Worm (Caenorhabditis elegans): ENCODE results near the gene hcf-1.
A peak's percentile ranks its signal among the peaks of the same experiment; 100 is the strongest.

Gene hcf-1

ce11 chrIV:7815683-7816183 lies 41.7 kb upstream of the hcf-1 start, which contains the start of gene cdgs-1 (continued):
- TF ChIP-seq fkh-10 (GFP tag; optimal IDR thresholded peaks at IDR 0.05) (peak; percentile 65), nhr-90 (tag; optimal IDR thresholded peaks at IDR 0.05; ENCODE audit: poor library complexity) (no peak), dpl-1 (GFP tag; optimal IDR thresholded peaks at IDR 0.05) (peak; percentile 36 to 41 (median 36)), unc-62 (GFP tag; optimal IDR thresholded peaks at IDR 0.05) (no peak), vab-15 (tag; optimal IDR thresholded peaks at IDR 0.05) (no peak)

- no peak for TF ChIP-seq unc-130 (tag; optimal IDR thresholded peaks at IDR 0.05)
- TF ChIP-seq zag-1 (tag; optimal IDR thresholded peaks at IDR 0.05) = no peak
- TF ChIP-seq fos-1 (tag; optimal IDR thresholded peaks at IDR 0.05) = no peak
- TF ChIP-seq ceh-82 (tag; optimal IDR thresholded peaks at IDR 0.05) = no peak
- no peak for TF ChIP-seq alr-1 (tag; optimal IDR thresholded peaks at IDR 0.05; ENCODE audit: borderline replicate concordance)
- TF ChIP-seq mep-1 (tag; optimal IDR thresholded peaks at IDR 0.05) = no peak
- TF ChIP-seq hpl-2 (GFP tag; optimal IDR thresholded peaks at IDR 0.05) = no peak
- no peak for TF ChIP-seq nhr-11 (tag; optimal IDR thresholded peaks at IDR 0.05)
- no peak for TF ChIP-seq grh-1 (GFP tag; IDR thresholded peaks at IDR 0.05)
Measured at ce11 chrIV:7812709-7813108, 38.6 kb upstream of the hcf-1 start, which contains the start of gene zgpa-1. zgpa-1 (minus strand) TSS chrIV:7812809.

- TF ChIP-seq efl-1 (optimal IDR thresholded peaks at IDR 0.05) = no peak
- peak in 1 of 2 experiments; percentile 53 for TF ChIP-seq efl-1 (GFP tag; optimal IDR thresholded peaks at IDR 0.05 in 1 of 2)
- TF ChIP-seq blmp-1 (tag; optimal IDR thresholded peaks at IDR 0.05) = peak; percentile 10
- TF ChIP-seq zip-4 (GFP tag; optimal IDR thresholded peaks at IDR 0.05) = no peak
- TF ChIP-seq lin-14 (GFP tag; optimal IDR thresholded peaks at IDR 0.05) = no peak
Measured at ce11 chrIV:7808583-7808982, 34.5 kb upstream of the hcf-1 start, which contains the start of gene C33H5.1. C33H5.1 (plus strand) TSS chrIV:7808912.

ce11 chrIV:7804740-7805139 lies 30.7 kb upstream of the hcf-1 start, which contains the start of gene C33H5.2:
C33H5.2 (plus strand) TSS chrIV:7805040.
- TF ChIP-seq blmp-1 (tag; optimal IDR thresholded peaks at IDR 0.05) (peak; percentile 37), tlp-1 (tag; optimal IDR thresholded peaks at IDR 0.05) (no peak), nhr-84 (tag; optimal IDR thresholded peaks at IDR 0.05) (no peak), zag-1 (tag; optimal IDR thresholded peaks at IDR 0.05) (no peak)

DNA sequence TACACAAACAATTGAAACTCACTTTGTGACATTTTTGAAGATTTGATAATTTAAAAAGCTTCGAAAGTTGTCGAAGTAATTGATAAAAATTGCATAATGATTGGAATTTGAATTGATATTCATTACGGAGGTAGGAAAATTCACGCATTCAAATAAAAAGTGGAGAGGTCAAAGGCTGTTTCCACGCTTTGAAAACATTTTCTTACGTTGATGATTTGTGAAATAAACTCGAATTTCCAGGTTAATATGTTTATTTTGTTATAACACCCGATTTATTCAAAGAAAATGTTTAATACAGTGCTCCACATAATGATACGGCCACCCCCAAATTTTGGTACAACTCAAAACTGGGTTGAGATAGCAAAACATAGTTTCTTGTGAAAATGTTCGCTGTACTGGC lies 29.2 kb upstream of the hcf-1 start, which contains the start of gene C33H5.16:
Gene C33H5.16, minus strand, starts transcription at position 101 of the 400 bp plus-strand sequence.
- TF ChIP-seq efl-3 (GFP tag; optimal IDR thresholded peaks at IDR 0.05) (no peak), egl-27 (tag; optimal IDR thresholded peaks at IDR 0.05) (no peak), ztf-11 (tag; optimal IDR thresholded peaks at IDR 0.05) (no peak), sox-4 (tag; optimal IDR thresholded peaks at IDR 0.05) (no peak), nhr-90 (tag; optimal IDR thresholded peaks at IDR 0.05; ENCODE audit: poor library complexity) (no peak), rnt-1 (tag; optimal IDR thresholded peaks at IDR 0.05) (no peak), nhr-12 (tag; optimal IDR thresholded peaks at IDR 0.05) (no peak), efl-1 (optimal IDR thresholded peaks at IDR 0.05) (no peak), efl-1 (GFP tag; optimal IDR thresholded peaks at IDR 0.05 in 1 of 2) (no peak), egl-13 (tag; optimal IDR thresholded peaks at IDR 0.05) (no peak), F16B12.6 (tag; optimal IDR thresholded peaks at IDR 0.05) (no peak), lin-13 (GFP tag; optimal IDR thresholded peaks at IDR 0.05) (no peak), unc-98 (GFP tag; IDR thresholded peaks at IDR 0.05) (no peak), unc-130 (tag; optimal IDR thresholded peaks at IDR 0.05) (no peak), Y116A8C.19 (tag; optimal IDR thresholded peaks at IDR 0.05; ENCODE audit: borderline replicate concordance) (no peak), irx-1 (tag; optimal IDR thresholded peaks at IDR 0.05) (no peak)
